Fruit fly (Drosophila melanogaster): ENCODE measurements around the gene IntS12.

DNA sequence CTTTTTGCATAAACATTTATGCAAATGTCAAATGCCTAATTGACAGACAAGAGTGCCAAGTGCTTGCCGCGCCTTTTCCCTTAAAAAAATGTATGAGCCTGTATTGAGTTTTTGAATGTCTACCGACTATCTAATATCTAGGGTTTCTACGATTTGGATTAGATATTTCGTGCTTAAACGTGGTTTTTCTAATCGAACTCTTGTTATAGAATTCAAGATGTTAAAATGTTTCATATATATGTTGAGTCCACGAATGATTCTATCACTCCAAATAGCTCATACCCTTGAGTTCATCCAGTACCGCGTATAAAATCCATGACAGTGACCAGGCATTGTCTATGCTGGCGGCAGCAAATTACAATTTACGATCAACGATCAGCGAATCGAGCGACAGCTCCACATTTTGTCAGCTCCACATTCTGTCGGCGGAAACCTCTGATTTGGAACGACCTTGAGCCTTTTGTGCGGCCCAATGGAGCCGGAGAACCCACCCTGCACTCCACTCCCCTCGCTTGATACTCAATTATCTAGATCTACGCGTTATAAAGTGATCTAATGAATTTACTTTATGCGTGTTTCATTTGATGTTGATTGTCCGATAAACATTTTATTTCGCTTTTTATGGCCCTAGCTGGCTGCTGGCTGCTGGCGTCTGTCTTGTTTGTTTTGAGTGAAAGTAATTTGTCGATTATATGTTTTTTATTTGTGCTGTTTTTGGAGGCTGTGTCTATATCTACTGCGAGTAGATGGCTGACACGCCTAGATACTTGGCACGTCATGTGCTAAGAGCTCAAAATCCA lies 43.7 kb downstream of the IntS12 start:
- TF ChIP-seq cic (GFP tag; optimal IDR thresholded peaks at IDR 0.05), result no peak
- no peak for TF ChIP-seq CG7101 (tag; optimal IDR thresholded peaks at IDR 0.05)
